Fruit fly (Drosophila melanogaster) whole organism, embryonic: ENCODE results near the gene Trm1.

Experiments
- CG11456 ChIP-seq: fragments of 200-800 bp; sonication (Bioruptor generic); IDR thresholded peaks from 3 replicates; pipeline ENCODE4 v1.3.6; 2022; ENCODE audit warnings: missing biosample characterization, missing genetic modification characterization
- CG17385 ChIP-seq: fragments of 200-800 bp; sonication (Bioruptor generic); optimal IDR thresholded peaks from 3 replicates; lab custom pipeline; 2018; ENCODE audit warnings: missing biosample characterization, mild to moderate bottlenecking, missing genetic modification characterization
- CG18262 ChIP-seq: fragments of 200-800 bp; optimal IDR thresholded peaks from 3 replicates; lab custom pipeline; 2019; ENCODE audit warnings: missing biosample characterization, mild to moderate bottlenecking, missing genetic modification characterization, moderate library complexity
- CG18619 ChIP-seq: fragments of 200-800 bp; sonication (Bioruptor generic); optimal IDR thresholded peaks from 3 replicates; lab custom pipeline; 2017; ENCODE audit warnings: missing biosample characterization, mild to moderate bottlenecking, missing genetic modification characterization
- CG42726 ChIP-seq: fragments of 200-800 bp; sonication (Bioruptor generic); IDR thresholded peaks from 2 replicates; pipeline ENCODE4 v1.3.6; 2022; ENCODE audit warnings: missing biosample characterization, missing genetic modification characterization; ENCODE audit not compliant: partially characterized antibody
- CG9437 ChIP-seq: fragments of 200-800 bp; sonication (Bioruptor generic); optimal IDR thresholded peaks from 2 replicates; lab custom pipeline; 2018; ENCODE audit warnings: missing biosample characterization, mild to moderate bottlenecking, missing genetic modification characterization
- Hey ChIP-seq: fragments of 200-800 bp; sonication (Bioruptor generic); optimal IDR thresholded peaks from 3 replicates; lab custom pipeline; 2018; ENCODE audit warnings: missing biosample characterization, mild to moderate bottlenecking, missing genetic modification characterization
- caup ChIP-seq: fragments of 200-800 bp; sonication (Bioruptor generic); optimal IDR thresholded peaks from 3 replicates; lab custom pipeline; 2017; ENCODE audit warnings: missing biosample characterization, mild to moderate bottlenecking, missing genetic modification characterization, moderate library complexity; ENCODE audit not compliant: severe bottlenecking
- dimm ChIP-seq: fragments of 200-800 bp; sonication (Bioruptor generic); IDR thresholded peaks from 2 replicates; pipeline ENCODE4 v1.3.6; 2022; ENCODE audit warnings: missing biosample characterization, missing genetic modification characterization
- sens ChIP-seq: fragments of 200-800 bp; sonication (Bioruptor generic); peaks from one replicate; lab custom pipeline; 2016; ENCODE audit warnings: missing biosample characterization, missing genetic modification characterization
- tgo ChIP-seq: fragments of 200-800 bp; sonication (Bioruptor generic); IDR thresholded peaks from 3 replicates; pipeline ENCODE4 v1.3.6; 2022; ENCODE audit warnings: missing biosample characterization, missing genetic modification characterization
- zf30C ChIP-seq: fragments of 200-800 bp; sonication (Bioruptor generic); optimal IDR thresholded peaks from 3 replicates; lab custom pipeline; 2018; ENCODE audit warnings: missing biosample characterization, mild to moderate bottlenecking, missing genetic modification characterization

The Trm1 gene

DNA sequence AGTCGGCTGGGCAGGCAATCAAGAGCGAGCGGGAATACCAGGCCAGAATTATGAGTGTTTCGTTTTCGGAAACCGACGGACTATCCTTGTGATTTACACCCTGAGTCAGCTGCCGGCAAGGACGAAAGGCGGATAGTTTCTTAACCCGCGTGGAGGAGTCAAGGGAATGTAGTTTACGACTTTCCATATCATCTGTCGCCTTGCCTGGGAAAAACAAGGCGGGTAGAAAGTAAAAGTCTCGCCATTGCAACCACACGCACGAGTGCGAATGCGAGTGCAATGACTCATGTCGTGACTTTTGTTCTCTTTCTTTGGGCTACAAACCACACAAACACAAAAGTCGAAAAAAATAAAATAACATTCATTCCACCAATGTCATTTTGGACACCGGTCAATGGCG is 50.7 kb downstream of the Trm1 start (continued):
- TF ChIP-seq CG42726 (GFP tag; lab: Robert Waterston, UW): no peak
- no peak for TF ChIP-seq Hey (tag; lab: Kevin White, UChicago)
- no peak for TF ChIP-seq CG18262 (tag; lab: Kevin White, UChicago)
- no peak for TF ChIP-seq CG17385 (GFP tag; lab: Kevin White, UChicago)
- TF ChIP-seq tgo (GFP tag; lab: Robert Waterston, UW): no peak
- peak; percentile 46 for TF ChIP-seq sens (GFP tag; lab: Kevin White, UChicago)
- TF ChIP-seq CG9437 (GFP tag; lab: Kevin White, UChicago): no peak
- TF ChIP-seq caup (GFP tag; lab: Kevin White, UChicago): no peak
- no peak for TF ChIP-seq dimm (GFP tag; lab: Robert Waterston, UW)
- no peak for TF ChIP-seq zf30C (GFP tag; lab: Kevin White, UChicago)
- no peak for TF ChIP-seq CG18619 (GFP tag; lab: Kevin White, UChicago)
- TF ChIP-seq CG11456 (GFP tag; lab: Robert Waterston, UW): no peak
